Worm (Caenorhabditis elegans) whole organism, early embryonic: ENCODE measurements around the gene K02D3.1.
A peak's percentile ranks its signal among the peaks of the same experiment; 100 is the strongest.

ENCODE experiments used
- ama-1 ChIP-seq: fragments of 150-350 bp; optimal IDR thresholded peaks from 2 replicates; lab custom pipeline; 2014
- hmbx-1 ChIP-seq: sonication (generic microtip); optimal IDR thresholded peaks from 2 replicates; lab custom pipeline; 2016; ENCODE audit warnings: mild to moderate bottlenecking, missing genetic modification characterization, missing compliant biosample characterization
- hmg-4 ChIP-seq: fragments of 200-800 bp; sonication (Bioruptor generic); optimal IDR thresholded peaks from 2 replicates; lab custom pipeline; 2018; ENCODE audit warnings: mild to moderate bottlenecking, missing genetic modification characterization, missing compliant biosample characterization

- no peak for TF ChIP-seq hmbx-1
- TF ChIP-seq hmg-4 (GFP tag; lab: Kevin White, UChicago) = peak; percentile 86
- TF ChIP-seq ama-1 (lab: Kevin White, UChicago) = no peak
Measured at ce11 chrX:13700642-13701233, 6.0 kb upstream of the K02D3.1 start.
